Worm (Caenorhabditis elegans) whole organism, L1 larva: ENCODE results near the gene F53F4.11.

Experiments used
- C04F5.9 ChIP-seq: sonication (generic microtip); optimal IDR thresholded peaks from 2 replicates; lab custom pipeline; 2016; ENCODE audit warnings: missing genetic modification characterization, missing compliant biosample characterization
- blmp-1 ChIP-seq: fragments of 150-350 bp; optimal IDR thresholded peaks from 2 replicates; lab custom pipeline; 2014; ENCODE audit warnings: missing biosample characterization, missing genetic modification characterization
- ceh-63 ChIP-seq: fragments of 200-800 bp; sonication (Bioruptor generic); optimal IDR thresholded peaks from 2 replicates; lab custom pipeline; 2018; ENCODE audit warnings: mild to moderate bottlenecking, missing genetic modification characterization, missing compliant biosample characterization
- ceh-82 ChIP-seq, 3 experiments: fragments of 150-350 bp in 1 of 3; sonication (generic microtip) in 2 of 3; optimal IDR thresholded peaks; 2 replicates each; lab custom pipeline; 2014 to 2017; ENCODE audit warnings: missing biosample characterization in 3 of 3, missing genetic modification characterization in 3 of 3
- ceh-88 ChIP-seq: fragments of 200-800 bp; sonication (Bioruptor generic); IDR thresholded peaks from 2 replicates; pipeline ENCODE4 v1.3.6; 2022; ENCODE audit warnings: missing genetic modification characterization, missing compliant biosample characterization
- ceh-90 ChIP-seq: sonication (generic microtip); optimal IDR thresholded peaks from 2 replicates; lab custom pipeline; 2016; ENCODE audit warnings: missing genetic modification characterization, missing compliant biosample characterization
- dpl-1 ChIP-seq, 3 experiments: fragments of 150-350 bp in 2 of 3; sonication (generic microtip) in 1 of 3; optimal IDR thresholded peaks; 2 replicates each; lab custom pipeline; 2014 to 2017; ENCODE audit warnings: missing biosample characterization in 3 of 3, missing genetic modification characterization in 3 of 3, missing genetic modification reagents in 3 of 3
- dsc-1 ChIP-seq: sonication (generic microtip); optimal IDR thresholded peaks from 2 replicates; lab custom pipeline; 2016; ENCODE audit warnings: mild to moderate bottlenecking, missing genetic modification characterization, missing compliant biosample characterization
- efl-1 ChIP-seq, 4 experiments: fragments of 150-350 bp; optimal IDR thresholded peaks in 3 of 4; peaks in 1 of 4; 1 replicate in 1 of 4; 2 replicates in 3 of 4; lab custom pipeline; 2014; ENCODE audit warnings: missing biosample characterization in 2 of 4, missing genetic modification characterization in 2 of 4, missing genetic modification reagents in 2 of 4
- efl-3 ChIP-seq: fragments of 200-800 bp; sonication (Bioruptor generic); optimal IDR thresholded peaks from 2 replicates; lab custom pipeline; 2018; ENCODE audit warnings: mild to moderate bottlenecking, missing genetic modification characterization, missing compliant biosample characterization
- egl-27 ChIP-seq, 2 experiments: fragments of 150-350 bp in 1 of 2; sonication (generic microtip); optimal IDR thresholded peaks; 3 replicates each; lab custom pipeline; 2017 to 2018; ENCODE audit warnings: missing biosample characterization in 2 of 2, missing genetic modification characterization in 2 of 2, missing genetic modification reagents in 2 of 2
- elt-3 ChIP-seq, 6 experiments: fragments of 150-350 bp in 1 of 6; sonication (generic microtip); optimal IDR thresholded peaks; 2 replicates each; lab custom pipeline; 2017 to 2018; ENCODE audit warnings: missing biosample characterization in 6 of 6, missing genetic modification characterization in 6 of 6, inconsistent platforms in 1 of 6
- fkh-10 ChIP-seq: sonication (generic microtip); optimal IDR thresholded peaks from 2 replicates; lab custom pipeline; 2017; ENCODE audit warnings: missing biosample characterization, missing genetic modification reagents, missing genetic modification characterization
- grh-1 ChIP-seq: fragments of 200-800 bp; sonication (Bioruptor generic); IDR thresholded peaks from 2 replicates; pipeline ENCODE4 v1.3.6; 2022; ENCODE audit warnings: missing genetic modification reagents, missing genetic modification characterization, missing compliant biosample characterization
- hlh-4 ChIP-seq: sonication (generic microtip); optimal IDR thresholded peaks from 2 replicates; lab custom pipeline; 2016; ENCODE audit warnings: mild to moderate bottlenecking, missing genetic modification characterization, missing compliant biosample characterization
- irx-1 ChIP-seq: sonication (generic microtip); optimal IDR thresholded peaks from 2 replicates; lab custom pipeline; 2016; ENCODE audit warnings: missing genetic modification characterization, missing compliant biosample characterization
- lin-15B ChIP-seq: fragments of 150-350 bp; sonication (generic microtip); optimal IDR thresholded peaks from 3 replicates; lab custom pipeline; 2014; ENCODE audit warnings: missing biosample characterization, missing genetic modification characterization
- lir-3 ChIP-seq: sonication (generic microtip); optimal IDR thresholded peaks from 2 replicates; lab custom pipeline; 2016; ENCODE audit warnings: mild to moderate bottlenecking, missing genetic modification characterization, moderate library complexity, missing compliant biosample characterization; ENCODE audit not compliant: poor library complexity
- mep-1 ChIP-seq: fragments of 150-350 bp; optimal IDR thresholded peaks from 2 replicates; lab custom pipeline; 2014; ENCODE audit warnings: missing biosample characterization, missing genetic modification characterization
- nhr-19 ChIP-seq: fragments of 200-800 bp; sonication (Bioruptor generic); conservative IDR thresholded peaks from 2 replicates; pipeline ENCODE4 v1.3.6; 2022; ENCODE audit warnings: missing genetic modification characterization, missing compliant biosample characterization
- nhr-76 ChIP-seq: sonication (generic microtip); optimal IDR thresholded peaks from 2 replicates; lab custom pipeline; 2017; ENCODE audit warnings: missing biosample characterization, missing genetic modification characterization
- nhr-77 ChIP-seq: fragments of 150-350 bp; optimal IDR thresholded peaks from 2 replicates; lab custom pipeline; 2014; ENCODE audit warnings: missing biosample characterization, missing genetic modification characterization
- nhr-84 ChIP-seq: sonication (generic microtip); optimal IDR thresholded peaks from 2 replicates; lab custom pipeline; 2017; ENCODE audit warnings: missing biosample characterization, missing genetic modification characterization
- nhr-85 ChIP-seq: sonication (generic microtip); peaks from one replicate; lab custom pipeline; 2016; ENCODE audit warnings: missing genetic modification characterization, inconsistent platforms, missing compliant biosample characterization
- pag-3 ChIP-seq: sonication (generic microtip); optimal IDR thresholded peaks from 2 replicates; lab custom pipeline; 2017; ENCODE audit warnings: missing genetic modification characterization, mild to moderate bottlenecking, missing compliant biosample characterization, antibody characterized with exemption, borderline replicate concordance; ENCODE audit not compliant: insufficient read depth
- skn-1 ChIP-seq: fragments of 150-350 bp; optimal IDR thresholded peaks from 2 replicates; lab custom pipeline; 2014; ENCODE audit warnings: missing biosample characterization, missing genetic modification characterization
- snpc-4 ChIP-seq: fragments of 150-350 bp; optimal IDR thresholded peaks from 2 replicates; lab custom pipeline; 2014; ENCODE audit warnings: missing biosample characterization, missing genetic modification characterization
- snu-23 ChIP-seq: sonication (generic microtip); optimal IDR thresholded peaks from 2 replicates; lab custom pipeline; 2016; ENCODE audit warnings: missing genetic modification characterization, missing compliant biosample characterization
- sup-37 ChIP-seq: fragments of 200-800 bp; sonication (Bioruptor generic); optimal IDR thresholded peaks from 2 replicates; lab custom pipeline; 2018; ENCODE audit warnings: mild to moderate bottlenecking, missing genetic modification characterization, missing compliant biosample characterization
- tbx-2 ChIP-seq: sonication (generic microtip); optimal IDR thresholded peaks from 2 replicates; lab custom pipeline; 2016; ENCODE audit warnings: missing genetic modification characterization, missing compliant biosample characterization
- unc-130 ChIP-seq: fragments of 150-350 bp; optimal IDR thresholded peaks from 2 replicates; lab custom pipeline; 2017; ENCODE audit warnings: missing biosample characterization, missing genetic modification characterization, inconsistent platforms
- unc-30 ChIP-seq: sonication (generic microtip); optimal IDR thresholded peaks from 2 replicates; lab custom pipeline; 2017; ENCODE audit warnings: missing biosample characterization, missing genetic modification characterization
- unc-62 ChIP-seq: fragments of 150-350 bp; optimal IDR thresholded peaks from 2 replicates; lab custom pipeline; 2014; ENCODE audit warnings: missing biosample characterization, missing genetic modification reagents, missing genetic modification characterization
- unc-98 ChIP-seq: fragments of 200-800 bp; sonication (Bioruptor generic); IDR thresholded peaks from 2 replicates; pipeline ENCODE4 v1.3.6; 2022; ENCODE audit warnings: missing genetic modification characterization, missing compliant biosample characterization
- zag-1 ChIP-seq: fragments of 150-350 bp; optimal IDR thresholded peaks from 2 replicates; lab custom pipeline; 2014; ENCODE audit warnings: missing biosample characterization, missing genetic modification characterization
- zip-4 ChIP-seq: fragments of 200-800 bp; sonication (Bioruptor generic); optimal IDR thresholded peaks from 2 replicates; lab custom pipeline; 2018; ENCODE audit warnings: mild to moderate bottlenecking, missing genetic modification characterization, moderate library complexity, missing compliant biosample characterization
- ztf-4 ChIP-seq: fragments of 150-350 bp; optimal IDR thresholded peaks from 2 replicates; lab custom pipeline; 2014; ENCODE audit warnings: missing biosample characterization, missing genetic modification characterization

The F53F4.11 gene

DNA sequence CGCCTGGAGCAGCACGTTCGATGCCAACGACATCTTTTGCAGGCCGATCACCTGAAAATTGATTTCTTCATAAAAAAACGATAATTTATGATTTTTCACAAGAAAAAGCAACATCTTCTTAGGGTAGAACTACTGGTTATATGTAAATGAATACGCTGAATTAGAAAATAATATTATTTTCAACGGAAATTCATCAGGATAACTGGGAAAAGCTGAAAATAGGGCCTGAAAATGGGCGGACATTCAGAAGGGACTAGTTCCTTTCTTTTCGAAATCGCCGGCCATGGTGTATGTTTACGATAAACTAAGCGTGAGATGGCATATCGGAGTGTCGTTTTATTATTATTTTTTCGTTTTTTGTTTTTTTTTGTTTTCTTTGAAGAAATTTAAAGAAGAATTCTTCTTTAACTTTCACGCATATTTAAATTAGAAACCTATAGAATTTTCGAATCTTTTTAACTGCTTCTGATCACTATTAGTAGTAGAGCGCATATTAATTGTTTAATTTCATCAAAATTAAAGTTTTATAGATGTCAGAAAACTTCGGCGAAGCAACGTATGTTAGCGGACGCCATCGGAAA lies 1.3 kb upstream of the F53F4.11 start, which contains the start of the genes nduv-2 and F53F4.12 (continued):
- TF ChIP-seq nhr-76: no peak
- no peak for TF ChIP-seq unc-30 (tag; lab: Kevin White, UChicago)
- peak; percentile 10 for TF ChIP-seq skn-1
- peak; percentile 47 for TF ChIP-seq blmp-1 (tag; lab: Kevin White, UChicago)
- TF ChIP-seq C04F5.9 (tag; lab: Kevin White, UChicago): no peak
- TF ChIP-seq snu-23 (GFP tag; lab: Kevin White, UChicago): peak; percentile 45
- no peak for TF ChIP-seq unc-98 (GFP tag; lab: Robert Waterston, UW)
- peak; percentile 47 to 49 for TF ChIP-seq efl-1 (optimal IDR thresholded peaks at IDR 0.05; lab: Kevin White, UChicago)
- peak; percentile 30 to 95 for TF ChIP-seq efl-1 (GFP tag; optimal IDR thresholded peaks at IDR 0.05 in 1 of 2; lab: Kevin White, UChicago)
- TF ChIP-seq ztf-4: no peak
- peak; percentile 7 to 71 (median 59) for TF ChIP-seq dpl-1 (GFP tag; optimal IDR thresholded peaks at IDR 0.05; lab: Kevin White, UChicago)
- TF ChIP-seq irx-1: no peak
- no peak for TF ChIP-seq snpc-4 (tag; lab: Kevin White, UChicago)
- peak in 1 of 3 experiments; percentile 51 for TF ChIP-seq ceh-82 (tag; optimal IDR thresholded peaks at IDR 0.05; lab: Kevin White, UChicago)
- TF ChIP-seq mep-1 (tag; lab: Kevin White, UChicago): no peak
- peak; percentile 19 for TF ChIP-seq tbx-2 (tag; lab: Kevin White, UChicago)

DNA sequence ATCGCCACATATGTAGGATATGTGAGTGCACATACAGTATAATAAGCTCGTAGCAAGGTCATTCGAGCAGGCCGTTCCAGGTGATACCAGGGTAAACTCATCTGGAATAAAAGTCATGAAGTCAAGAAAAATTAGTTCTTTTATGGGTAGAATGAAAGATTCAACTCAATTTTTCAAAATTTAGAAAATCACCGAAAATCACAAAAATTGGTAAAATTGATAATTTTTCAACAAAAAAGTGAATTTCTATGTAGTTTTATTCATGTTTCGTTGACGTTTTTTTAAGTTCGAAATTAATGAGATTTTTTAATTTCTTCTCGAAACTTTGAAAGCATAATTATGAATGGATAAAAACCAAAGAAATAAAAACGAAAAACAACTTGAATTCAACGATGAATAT lies 2.6 kb downstream of the F53F4.11 start, which contains the start of gene F53F4.16:
TSS of gene F53F4.16 (minus strand) at position 101 of the 400 bp plus-strand sequence.
- TF ChIP-seq egl-27 (tag; optimal IDR thresholded peaks at IDR 0.05; lab: Kevin White, UChicago): no peak
- TF ChIP-seq lir-3 (tag; lab: Kevin White, UChicago): no peak
- TF ChIP-seq nhr-77 (tag; lab: Kevin White, UChicago): no peak
- no peak for TF ChIP-seq nhr-84
- TF ChIP-seq ztf-4: no peak
- no peak for TF ChIP-seq efl-3 (GFP tag; lab: Kevin White, UChicago)
- no peak for TF ChIP-seq fkh-10 (GFP tag; lab: Kevin White, UChicago)
- no peak for TF ChIP-seq dsc-1 (tag; lab: Kevin White, UChicago)
- TF ChIP-seq zip-4: no peak
- no peak for TF ChIP-seq nhr-85 (tag; lab: Kevin White, UChicago)
- no peak for TF ChIP-seq unc-62 (GFP tag; lab: Kevin White, UChicago)
- no peak for TF ChIP-seq ceh-63 (GFP tag; lab: Kevin White, UChicago)
- TF ChIP-seq unc-130 (tag; lab: Kevin White, UChicago): no peak
- TF ChIP-seq hlh-4: no peak
- no peak for TF ChIP-seq ceh-82 (tag; optimal IDR thresholded peaks at IDR 0.05; lab: Kevin White, UChicago)

- TF ChIP-seq unc-98 (GFP tag; lab: Robert Waterston, UW): no peak
- TF ChIP-seq hlh-4: no peak
- no peak for TF ChIP-seq zag-1 (tag; lab: Kevin White, UChicago)
- TF ChIP-seq pag-3: no peak
- no peak for TF ChIP-seq elt-3 (tag; optimal IDR thresholded peaks at IDR 0.05; lab: Kevin White, UChicago)
- TF ChIP-seq efl-3 (GFP tag; lab: Kevin White, UChicago): no peak
- no peak for TF ChIP-seq lin-15B (tag; lab: Kevin White, UChicago)
- TF ChIP-seq sup-37: no peak
- no peak for TF ChIP-seq skn-1
- TF ChIP-seq nhr-19 (GFP tag; lab: Robert Waterston, UW): no peak
- no peak for TF ChIP-seq nhr-76
- TF ChIP-seq ceh-63 (GFP tag; lab: Kevin White, UChicago): no peak
- TF ChIP-seq ceh-88 (GFP tag; lab: Robert Waterston, UW): no peak
- no peak for TF ChIP-seq ceh-90 (tag; lab: Kevin White, UChicago)
- TF ChIP-seq grh-1 (GFP tag; lab: Robert Waterston, UW): no peak
- no peak for TF ChIP-seq snu-23 (GFP tag; lab: Kevin White, UChicago)
- TF ChIP-seq dpl-1 (GFP tag; optimal IDR thresholded peaks at IDR 0.05; lab: Kevin White, UChicago): no peak
Measured at ce11 chrV:13620676-13621075, 3.6 kb downstream of the F53F4.11 start, which contains the start of gene F53F4.15. Gene F53F4.15 (plus strand): TSS chrV:13620976.
